Worm (Caenorhabditis elegans) whole organism, L1 larva: ENCODE data around the gene C50F7.5.

Experiments
- F16B12.6 ChIP-seq: fragments of 150-350 bp; optimal IDR thresholded peaks from 2 replicates; lab custom pipeline; 2014; ENCODE audit warnings: missing biosample characterization, missing genetic modification characterization
- elt-2 ChIP-seq: sonication (generic microtip); optimal IDR thresholded peaks from 2 replicates; lab custom pipeline; 2016; ENCODE audit warnings: missing genetic modification characterization, mild to moderate bottlenecking, inconsistent platforms, missing compliant biosample characterization, missing genetic modification reagents
- jun-1 ChIP-seq: fragments of 150-350 bp; optimal IDR thresholded peaks from 2 replicates; lab custom pipeline; 2014; ENCODE audit warnings: missing biosample characterization, missing genetic modification reagents, missing genetic modification characterization
- nhr-76 ChIP-seq: sonication (generic microtip); optimal IDR thresholded peaks from 2 replicates; lab custom pipeline; 2017; ENCODE audit warnings: missing biosample characterization, missing genetic modification characterization
- tbx-2 ChIP-seq: sonication (generic microtip); optimal IDR thresholded peaks from 2 replicates; lab custom pipeline; 2016; ENCODE audit warnings: missing genetic modification characterization, missing compliant biosample characterization
- zag-1 ChIP-seq: fragments of 150-350 bp; optimal IDR thresholded peaks from 2 replicates; lab custom pipeline; 2014; ENCODE audit warnings: missing biosample characterization, missing genetic modification characterization

- TF ChIP-seq nhr-76 (tag; lab: Kevin White, UChicago), result no peak
- TF ChIP-seq F16B12.6 (tag; lab: Kevin White, UChicago), result no peak
- TF ChIP-seq jun-1, result no peak
- no peak for TF ChIP-seq elt-2 (tag; lab: Kevin White, UChicago)
- TF ChIP-seq tbx-2, result no peak
- no peak for TF ChIP-seq zag-1 (tag; lab: Kevin White, UChicago)
Observed at ce11 chrIV:7698320-7698719, 28.2 kb upstream of the C50F7.5 start, which contains the start of gene flp-13.
